Fruit fly (Drosophila melanogaster): ENCODE data around the gene caz.

DNA sequence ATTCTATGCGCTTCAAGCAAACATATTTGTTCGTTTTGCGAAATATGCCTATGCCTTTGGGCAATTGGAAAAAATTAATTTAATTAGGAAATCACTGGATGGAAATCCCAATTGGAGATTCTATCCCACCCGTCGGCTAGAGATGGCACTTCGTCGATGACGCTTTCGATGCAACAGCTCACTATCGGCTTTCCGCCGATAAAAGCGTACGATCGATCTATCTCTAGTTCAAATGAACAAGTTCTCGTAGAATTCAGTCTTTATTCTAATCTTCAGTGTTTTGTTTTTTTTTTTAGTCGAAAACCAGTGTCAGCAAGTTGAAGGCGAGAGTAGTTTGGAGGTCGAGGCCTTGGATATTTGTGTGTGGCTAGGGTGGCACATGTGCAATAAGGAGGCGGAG, 34.5 kb downstream of the caz start, which contains the start of the genes CG9917 and CG32579:
- TF ChIP-seq CG14711 (tag; optimal IDR thresholded peaks at IDR 0.05): peak; percentile 17
- peak; percentile 54 for TF ChIP-seq Mnt (GFP tag; optimal IDR thresholded peaks at IDR 0.05)
- no peak for TF ChIP-seq Clk (GFP tag; optimal IDR thresholded peaks at IDR 0.05)
- TF ChIP-seq kay (GFP tag; ENCODE audit: borderline replicate concordance): no peak
- TF ChIP-seq CG1620 (GFP tag; optimal IDR thresholded peaks at IDR 0.05): no peak
- no peak for TF ChIP-seq CG5204 (GFP tag; optimal IDR thresholded peaks at IDR 0.05)
- TF ChIP-seq tj (GFP tag; optimal IDR thresholded peaks at IDR 0.05): peak; percentile 19
- TF ChIP-seq CG7101 (tag; optimal IDR thresholded peaks at IDR 0.05): peak; percentile 19
- no peak for TF ChIP-seq cnc (optimal IDR thresholded peaks at IDR 0.05)
- no peak for TF ChIP-seq Crg-1 (GFP tag; optimal IDR thresholded peaks at IDR 0.05)
- TF ChIP-seq cic (GFP tag; optimal IDR thresholded peaks at IDR 0.05): no peak
- TF ChIP-seq CG33017 (tag; optimal IDR thresholded peaks at IDR 0.05): no peak
